Worm (Caenorhabditis elegans) whole organism, L1 larva: Measurements from ENCODE around the gene C14F11.4.

Experiments
- C04F5.9 ChIP-seq: sonication (generic microtip); optimal IDR thresholded peaks from 2 replicates; lab custom pipeline; 2016; ENCODE audit warnings: missing genetic modification characterization, missing compliant biosample characterization
- C16A3.4 ChIP-seq: fragments of 150-350 bp; optimal IDR thresholded peaks from 2 replicates; lab custom pipeline; 2014; ENCODE audit warnings: missing biosample characterization, missing genetic modification characterization
- Y116A8C.19 ChIP-seq: sonication (generic microtip); optimal IDR thresholded peaks from 2 replicates; lab custom pipeline; 2016; ENCODE audit warnings: missing compliant biosample characterization, missing genetic modification characterization, borderline replicate concordance
- aly-2 ChIP-seq: fragments of 150-350 bp; optimal IDR thresholded peaks from 2 replicates; lab custom pipeline; 2014; ENCODE audit warnings: missing biosample characterization, missing genetic modification characterization
- ama-1 ChIP-seq: fragments of 150-350 bp; optimal IDR thresholded peaks from 2 replicates; lab custom pipeline; 2014
- blmp-1 ChIP-seq: fragments of 150-350 bp; optimal IDR thresholded peaks from 2 replicates; lab custom pipeline; 2014; ENCODE audit warnings: missing biosample characterization, missing genetic modification characterization
- ceh-63 ChIP-seq: fragments of 200-800 bp; sonication (Bioruptor generic); optimal IDR thresholded peaks from 2 replicates; lab custom pipeline; 2018; ENCODE audit warnings: mild to moderate bottlenecking, missing genetic modification characterization, missing compliant biosample characterization
- ceh-82 ChIP-seq, 3 experiments: fragments of 150-350 bp in 1 of 3; sonication (generic microtip) in 2 of 3; optimal IDR thresholded peaks; 2 replicates each; lab custom pipeline; 2014 to 2017; ENCODE audit warnings: missing biosample characterization in 3 of 3, missing genetic modification characterization in 3 of 3
- ceh-88 ChIP-seq: fragments of 200-800 bp; sonication (Bioruptor generic); IDR thresholded peaks from 2 replicates; pipeline ENCODE4 v1.3.6; 2022; ENCODE audit warnings: missing genetic modification characterization, missing compliant biosample characterization
- efl-1 ChIP-seq, 4 experiments: fragments of 150-350 bp; optimal IDR thresholded peaks in 3 of 4; peaks in 1 of 4; 1 replicate in 1 of 4; 2 replicates in 3 of 4; lab custom pipeline; 2014; ENCODE audit warnings: missing biosample characterization in 2 of 4, missing genetic modification characterization in 2 of 4, missing genetic modification reagents in 2 of 4
- efl-3 ChIP-seq: fragments of 200-800 bp; sonication (Bioruptor generic); optimal IDR thresholded peaks from 2 replicates; lab custom pipeline; 2018; ENCODE audit warnings: mild to moderate bottlenecking, missing genetic modification characterization, missing compliant biosample characterization
- egl-27 ChIP-seq, 2 experiments: fragments of 150-350 bp in 1 of 2; sonication (generic microtip); optimal IDR thresholded peaks; 3 replicates each; lab custom pipeline; 2017 to 2018; ENCODE audit warnings: missing biosample characterization in 2 of 2, missing genetic modification characterization in 2 of 2, missing genetic modification reagents in 2 of 2
- elt-2 ChIP-seq: sonication (generic microtip); optimal IDR thresholded peaks from 2 replicates; lab custom pipeline; 2016; ENCODE audit warnings: missing genetic modification characterization, mild to moderate bottlenecking, inconsistent platforms, missing compliant biosample characterization, missing genetic modification reagents
- elt-3 ChIP-seq, 6 experiments: fragments of 150-350 bp in 1 of 6; sonication (generic microtip); optimal IDR thresholded peaks; 2 replicates each; lab custom pipeline; 2017 to 2018; ENCODE audit warnings: missing biosample characterization in 6 of 6, missing genetic modification characterization in 6 of 6, inconsistent platforms in 1 of 6
- fkh-10 ChIP-seq: sonication (generic microtip); optimal IDR thresholded peaks from 2 replicates; lab custom pipeline; 2017; ENCODE audit warnings: missing biosample characterization, missing genetic modification reagents, missing genetic modification characterization
- fkh-8 ChIP-seq: sonication (generic microtip); optimal IDR thresholded peaks from 2 replicates; lab custom pipeline; 2016; ENCODE audit warnings: mild to moderate bottlenecking, missing genetic modification characterization, missing compliant biosample characterization
- fos-1 ChIP-seq: fragments of 150-350 bp; optimal IDR thresholded peaks from 2 replicates; lab custom pipeline; 2014; ENCODE audit warnings: missing biosample characterization, missing genetic modification characterization
- hlh-4 ChIP-seq: sonication (generic microtip); optimal IDR thresholded peaks from 2 replicates; lab custom pipeline; 2016; ENCODE audit warnings: mild to moderate bottlenecking, missing genetic modification characterization, missing compliant biosample characterization
- hpl-2 ChIP-seq: fragments of 150-350 bp; optimal IDR thresholded peaks from 2 replicates; lab custom pipeline; 2014; ENCODE audit warnings: missing biosample characterization, missing genetic modification reagents, missing genetic modification characterization
- isw-1 ChIP-seq: fragments of 200-800 bp; sonication (Bioruptor generic); IDR thresholded peaks from 2 replicates; pipeline ENCODE4 v1.3.6; 2022; ENCODE audit warnings: missing genetic modification characterization, missing compliant biosample characterization
- jun-1 ChIP-seq: fragments of 150-350 bp; optimal IDR thresholded peaks from 2 replicates; lab custom pipeline; 2014; ENCODE audit warnings: missing biosample characterization, missing genetic modification reagents, missing genetic modification characterization
- lin-14 ChIP-seq: fragments of 200-800 bp; sonication (Bioruptor generic); optimal IDR thresholded peaks from 2 replicates; lab custom pipeline; 2018; ENCODE audit warnings: mild to moderate bottlenecking, missing genetic modification characterization, moderate library complexity, missing compliant biosample characterization
- lin-15B ChIP-seq: fragments of 150-350 bp; sonication (generic microtip); optimal IDR thresholded peaks from 3 replicates; lab custom pipeline; 2014; ENCODE audit warnings: missing biosample characterization, missing genetic modification characterization
- lir-3 ChIP-seq: sonication (generic microtip); optimal IDR thresholded peaks from 2 replicates; lab custom pipeline; 2016; ENCODE audit warnings: mild to moderate bottlenecking, missing genetic modification characterization, moderate library complexity, missing compliant biosample characterization; ENCODE audit not compliant: poor library complexity
- mdl-1 ChIP-seq, 2 experiments: fragments of 150-350 bp; optimal IDR thresholded peaks; 2 replicates each; lab custom pipeline; 2014 to 2017; ENCODE audit warnings: missing biosample characterization in 2 of 2, missing genetic modification characterization in 2 of 2, inconsistent platforms in 1 of 2
- mep-1 ChIP-seq: fragments of 150-350 bp; optimal IDR thresholded peaks from 2 replicates; lab custom pipeline; 2014; ENCODE audit warnings: missing biosample characterization, missing genetic modification characterization
- nhr-11 ChIP-seq: fragments of 150-350 bp; optimal IDR thresholded peaks from 2 replicates; lab custom pipeline; 2014; ENCODE audit warnings: missing biosample characterization, missing genetic modification characterization
- nhr-12 ChIP-seq: sonication (generic microtip); optimal IDR thresholded peaks from 2 replicates; lab custom pipeline; 2017; ENCODE audit warnings: missing biosample characterization, missing genetic modification characterization
- nhr-20 ChIP-seq: sonication (generic microtip); optimal IDR thresholded peaks from 2 replicates; lab custom pipeline; 2016; ENCODE audit warnings: mild to moderate bottlenecking, missing genetic modification characterization, missing compliant biosample characterization
- nhr-237 ChIP-seq: fragments of 150-350 bp; optimal IDR thresholded peaks from 2 replicates; lab custom pipeline; 2014; ENCODE audit warnings: missing biosample characterization, missing genetic modification characterization
- nhr-28 ChIP-seq: fragments of 150-350 bp; optimal IDR thresholded peaks from 2 replicates; lab custom pipeline; 2014; ENCODE audit warnings: missing biosample characterization, missing genetic modification characterization
- nhr-71 ChIP-seq: sonication (generic microtip); optimal IDR thresholded peaks from 2 replicates; lab custom pipeline; 2016; ENCODE audit warnings: mild to moderate bottlenecking, missing genetic modification characterization, moderate library complexity, missing compliant biosample characterization
- nhr-76 ChIP-seq: sonication (generic microtip); optimal IDR thresholded peaks from 2 replicates; lab custom pipeline; 2017; ENCODE audit warnings: missing biosample characterization, missing genetic modification characterization
- nhr-84 ChIP-seq: sonication (generic microtip); optimal IDR thresholded peaks from 2 replicates; lab custom pipeline; 2017; ENCODE audit warnings: missing biosample characterization, missing genetic modification characterization
- nhr-90 ChIP-seq: sonication (generic microtip); optimal IDR thresholded peaks from 2 replicates; lab custom pipeline; 2016; ENCODE audit warnings: mild to moderate bottlenecking, missing genetic modification characterization, missing compliant biosample characterization; ENCODE audit not compliant: poor library complexity
- pax-3 ChIP-seq: fragments of 200-800 bp; sonication (Bioruptor generic); optimal IDR thresholded peaks from 2 replicates; lab custom pipeline; 2018; ENCODE audit warnings: mild to moderate bottlenecking, missing genetic modification characterization, moderate library complexity, missing compliant biosample characterization
- rnt-1 ChIP-seq: sonication (generic microtip); optimal IDR thresholded peaks from 2 replicates; lab custom pipeline; 2016; ENCODE audit warnings: mild to moderate bottlenecking, missing genetic modification characterization, moderate library complexity, missing compliant biosample characterization
- snpc-4 ChIP-seq: fragments of 150-350 bp; optimal IDR thresholded peaks from 2 replicates; lab custom pipeline; 2014; ENCODE audit warnings: missing biosample characterization, missing genetic modification characterization
- sptf-1 ChIP-seq: fragments of 150-350 bp; optimal IDR thresholded peaks from 2 replicates; lab custom pipeline; 2014; ENCODE audit warnings: missing biosample characterization, missing genetic modification characterization
- sup-37 ChIP-seq: fragments of 200-800 bp; sonication (Bioruptor generic); optimal IDR thresholded peaks from 2 replicates; lab custom pipeline; 2018; ENCODE audit warnings: mild to moderate bottlenecking, missing genetic modification characterization, missing compliant biosample characterization
- tlp-1 ChIP-seq: fragments of 150-350 bp; optimal IDR thresholded peaks from 2 replicates; lab custom pipeline; 2014; ENCODE audit warnings: missing biosample characterization, missing genetic modification characterization
- unc-130 ChIP-seq: fragments of 150-350 bp; optimal IDR thresholded peaks from 2 replicates; lab custom pipeline; 2017; ENCODE audit warnings: missing biosample characterization, missing genetic modification characterization, inconsistent platforms
- unc-62 ChIP-seq: fragments of 150-350 bp; optimal IDR thresholded peaks from 2 replicates; lab custom pipeline; 2014; ENCODE audit warnings: missing biosample characterization, missing genetic modification reagents, missing genetic modification characterization
- unc-98 ChIP-seq: fragments of 200-800 bp; sonication (Bioruptor generic); IDR thresholded peaks from 2 replicates; pipeline ENCODE4 v1.3.6; 2022; ENCODE audit warnings: missing genetic modification characterization, missing compliant biosample characterization
- vab-15 ChIP-seq: sonication (generic microtip); optimal IDR thresholded peaks from 2 replicates; lab custom pipeline; 2017; ENCODE audit warnings: missing genotype, mild to moderate bottlenecking, missing genetic modification characterization, missing compliant biosample characterization
- xbp-1 ChIP-seq: sonication (generic microtip); optimal IDR thresholded peaks from 2 replicates; lab custom pipeline; 2016; ENCODE audit warnings: missing genetic modification characterization, missing compliant biosample characterization
- zip-4 ChIP-seq: fragments of 200-800 bp; sonication (Bioruptor generic); optimal IDR thresholded peaks from 2 replicates; lab custom pipeline; 2018; ENCODE audit warnings: mild to moderate bottlenecking, missing genetic modification characterization, moderate library complexity, missing compliant biosample characterization
- ztf-4 ChIP-seq: fragments of 150-350 bp; optimal IDR thresholded peaks from 2 replicates; lab custom pipeline; 2014; ENCODE audit warnings: missing biosample characterization, missing genetic modification characterization

The C14F11.4 gene

DNA sequence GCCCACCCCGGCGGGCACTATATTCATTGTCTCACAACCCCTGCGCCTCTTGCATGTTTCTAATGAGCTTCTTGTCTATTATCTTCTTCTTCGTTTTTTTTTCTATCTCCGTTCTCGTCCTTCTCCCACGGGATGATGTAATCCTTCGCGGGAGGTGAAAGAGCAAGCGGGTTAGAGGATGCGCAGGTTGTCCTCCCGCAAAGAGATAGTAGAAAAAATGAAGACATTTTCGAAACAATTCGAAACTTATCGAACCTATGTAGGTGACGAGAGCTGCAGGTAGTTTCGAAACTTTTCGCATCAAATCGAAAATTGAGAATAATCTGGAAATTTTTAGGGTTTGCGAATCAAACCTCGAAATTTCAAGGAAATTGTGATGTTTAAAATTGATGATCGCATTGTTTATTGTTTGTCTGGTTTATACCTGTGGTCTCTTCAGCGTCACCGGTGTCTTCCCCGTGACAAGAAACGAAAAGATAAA is 17.5 kb upstream of the C14F11.4 start (continued):
- TF ChIP-seq sptf-1 (tag; lab: Kevin White, UChicago) (no peak), lin-15B (tag; lab: Kevin White, UChicago) (no peak), rnt-1 (tag; lab: Kevin White, UChicago) (peak; percentile 82), elt-3 (tag; optimal IDR thresholded peaks at IDR 0.05; lab: Kevin White, UChicago) (peak in 4 of 6 experiments; percentile 62 to 92 (median 76)), nhr-12 (tag; lab: Kevin White, UChicago) (no peak), tlp-1 (tag; lab: Kevin White, UChicago) (no peak), unc-62 (GFP tag; lab: Kevin White, UChicago) (no peak), zip-4 (GFP tag; lab: Kevin White, UChicago) (peak; percentile 18), lir-3 (tag; lab: Kevin White, UChicago) (no peak), snpc-4 (tag; lab: Kevin White, UChicago) (no peak), nhr-90 (tag; lab: Kevin White, UChicago) (peak; percentile 76), ceh-82 (tag; optimal IDR thresholded peaks at IDR 0.05; lab: Kevin White, UChicago) (peak; percentile 47 to 54 (median 49)), hlh-4 (tag; lab: Kevin White, UChicago) (no peak), nhr-11 (tag; lab: Kevin White, UChicago) (peak; percentile 34), Y116A8C.19 (tag; lab: Kevin White, UChicago) (no peak), nhr-20 (tag; lab: Kevin White, UChicago) (peak; percentile 84), ceh-63 (GFP tag; lab: Kevin White, UChicago) (no peak), C04F5.9 (tag; lab: Kevin White, UChicago) (no peak), nhr-237 (tag; lab: Kevin White, UChicago) (peak; percentile 15), nhr-28 (tag; lab: Kevin White, UChicago) (no peak), mdl-1 (tag; optimal IDR thresholded peaks at IDR 0.05; lab: Kevin White, UChicago) (peak in 1 of 2 experiments; percentile 60), sup-37 (GFP tag; lab: Kevin White, UChicago) (no peak), elt-2 (peak; percentile 50), fkh-10 (GFP tag; lab: Kevin White, UChicago) (no peak), egl-27 (tag; optimal IDR thresholded peaks at IDR 0.05; lab: Kevin White, UChicago) (peak; percentile 4 to 47), hpl-2 (no peak), pax-3 (no peak), aly-2 (tag; lab: Kevin White, UChicago) (no peak), efl-3 (GFP tag; lab: Kevin White, UChicago) (no peak), jun-1 (tag; lab: Kevin White, UChicago) (peak; percentile 47), ztf-4 (tag; lab: Kevin White, UChicago) (no peak)
- TF ChIP-seq, all 84 proteins: peak for 32

DNA sequence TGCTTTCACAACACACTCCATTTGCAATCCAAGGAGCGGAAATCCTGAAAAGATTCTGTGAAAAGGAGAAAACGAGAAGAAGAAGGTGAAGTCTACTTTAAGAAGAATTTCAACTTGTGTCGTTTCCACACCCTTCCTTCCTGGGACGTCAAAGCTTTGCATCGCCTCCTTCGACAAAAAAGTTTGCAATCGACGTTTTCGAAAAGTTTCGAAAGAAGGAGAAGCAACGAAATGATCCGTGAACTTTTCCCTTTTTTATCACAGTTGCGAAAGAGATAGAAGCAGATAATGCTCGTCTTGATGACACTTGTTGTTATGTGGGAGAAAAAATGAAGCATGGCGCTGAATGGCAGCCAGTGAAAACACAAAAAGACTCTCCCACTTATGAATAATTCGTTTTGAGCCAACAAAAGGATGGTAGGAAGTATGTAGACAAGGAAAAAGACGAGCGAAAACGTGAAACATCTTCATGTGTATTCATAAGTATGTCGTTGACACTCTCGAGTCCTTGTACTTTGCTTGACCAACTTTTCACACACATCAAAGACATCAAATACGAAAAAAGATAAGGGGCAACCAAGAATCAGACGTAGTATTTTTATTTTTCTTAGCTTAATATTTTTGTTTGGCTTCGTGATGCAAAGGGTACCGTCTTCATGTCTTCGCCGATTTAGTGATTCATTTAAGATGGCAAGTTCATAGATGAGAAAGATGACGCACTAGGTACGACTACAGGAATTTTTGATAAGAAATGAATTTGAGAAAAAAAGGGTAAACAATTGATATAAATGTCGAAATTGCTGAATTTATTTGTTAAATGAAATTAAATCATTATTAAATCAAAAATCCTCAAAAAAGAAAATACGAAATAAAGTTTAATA is 16.2 kb upstream of the C14F11.4 start:
- TF ChIP-seq vab-15 (no peak), lin-14 (peak; percentile 77), efl-3 (GFP tag; lab: Kevin White, UChicago) (no peak), mdl-1 (tag; optimal IDR thresholded peaks at IDR 0.05; lab: Kevin White, UChicago) (no peak), fos-1 (tag; lab: Kevin White, UChicago) (no peak), unc-98 (GFP tag; lab: Robert Waterston, UW) (no peak), xbp-1 (tag; lab: Kevin White, UChicago) (peak; percentile 0), fkh-8 (peak; percentile 36), nhr-84 (no peak), C16A3.4 (tag; lab: Kevin White, UChicago) (no peak), blmp-1 (tag; lab: Kevin White, UChicago) (peak; percentile 9), elt-3 (tag; optimal IDR thresholded peaks at IDR 0.05; lab: Kevin White, UChicago) (no peak), unc-130 (no peak), jun-1 (tag; lab: Kevin White, UChicago) (no peak), efl-1 (optimal IDR thresholded peaks at IDR 0.05; lab: Kevin White, UChicago) (no peak), efl-1 (GFP tag; optimal IDR thresholded peaks at IDR 0.05 in 1 of 2; lab: Kevin White, UChicago) (peak in 1 of 2 experiments; percentile 43), elt-2 (peak; percentile 37), ceh-88 (GFP tag; lab: Robert Waterston, UW) (no peak), hlh-4 (tag; lab: Kevin White, UChicago) (no peak), ceh-63 (GFP tag; lab: Kevin White, UChicago) (no peak), ama-1 (lab: Kevin White, UChicago) (no peak), pax-3 (no peak), mep-1 (tag; lab: Kevin White, UChicago) (peak; percentile 17), isw-1 (GFP tag; lab: Robert Waterston, UW) (peak; percentile 14; the same call in 1 of the 2 replicates), nhr-76 (tag; lab: Kevin White, UChicago) (no peak), lin-15B (tag; lab: Kevin White, UChicago) (no peak), nhr-71 (tag; lab: Kevin White, UChicago) (peak; percentile 38)
